Worm (Caenorhabditis elegans): ENCODE results near the gene R03H10.1.

DNA sequence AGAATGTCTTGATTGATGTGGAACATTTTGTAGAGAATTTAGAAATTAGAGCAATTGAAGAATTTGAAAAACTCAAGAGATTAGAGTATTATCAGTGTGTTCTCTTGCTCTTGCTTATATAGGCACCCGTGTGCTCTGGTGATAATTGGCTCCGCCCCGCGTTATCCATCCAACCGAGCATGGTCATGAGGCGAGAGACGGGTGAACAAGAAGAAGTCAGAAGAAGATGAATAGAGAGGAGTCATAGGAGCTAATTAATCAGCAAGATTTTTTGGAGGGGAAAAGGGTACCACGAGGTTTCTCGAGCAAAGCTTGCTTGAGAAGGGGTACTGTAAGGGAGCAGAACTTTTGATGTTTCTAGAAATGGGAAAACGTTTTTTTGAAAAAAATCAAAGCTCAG, 22.2 kb upstream of the R03H10.1 start:
- TF ChIP-seq nhr-11 (tag; optimal IDR thresholded peaks at IDR 0.05) (no peak), unc-86 (tag; optimal IDR thresholded peaks at IDR 0.05) (no peak), ztf-4 (tag; optimal IDR thresholded peaks at IDR 0.05) (no peak), fkh-10 (GFP tag; optimal IDR thresholded peaks at IDR 0.05) (no peak), alr-1 (tag; optimal IDR thresholded peaks at IDR 0.05; ENCODE audit: borderline replicate concordance) (no peak), sup-37 (GFP tag; optimal IDR thresholded peaks at IDR 0.05) (no peak), swsn-7 (tag; optimal IDR thresholded peaks at IDR 0.05) (no peak), fos-1 (tag; optimal IDR thresholded peaks at IDR 0.05) (no peak), unc-130 (tag; optimal IDR thresholded peaks at IDR 0.05) (no peak), pqm-1 (tag; optimal IDR thresholded peaks at IDR 0.05) (no peak), lin-15B (tag; optimal IDR thresholded peaks at IDR 0.05) (no peak), nhr-47 (tag; optimal IDR thresholded peaks at IDR 0.05) (no peak), rnt-1 (tag; optimal IDR thresholded peaks at IDR 0.05) (no peak)
